Worm (Caenorhabditis elegans) whole organism, L4 larva: Measurements from ENCODE around the gene acs-1.

Experiments used
- D1046.2 ChIP-seq: fragments of 200-800 bp; sonication (Bioruptor generic); IDR thresholded peaks from 2 replicates; pipeline ENCODE4 v1.3.6; 2022; ENCODE audit warnings: missing genetic modification characterization, missing compliant biosample characterization
- F37D6.2 ChIP-seq: sonication (generic microtip); optimal IDR thresholded peaks from 2 replicates; lab custom pipeline; 2016; ENCODE audit warnings: mild to moderate bottlenecking, missing genetic modification characterization, missing compliant biosample characterization
- Y105C5A.15 ChIP-seq: fragments of 200-800 bp; sonication (Bioruptor generic); IDR thresholded peaks from 2 replicates; pipeline ENCODE4 v1.3.6; 2022; ENCODE audit warnings: missing genetic modification characterization, missing compliant biosample characterization
- ceh-20 ChIP-seq: fragments of 200-800 bp; sonication (Bioruptor generic); IDR thresholded peaks from 2 replicates; pipeline ENCODE4 v1.3.6; 2022; ENCODE audit warnings: missing genetic modification reagents, missing genetic modification characterization, missing compliant biosample characterization
- ceh-28 ChIP-seq: fragments of 150-350 bp; optimal IDR thresholded peaks from 2 replicates; lab custom pipeline; 2014; ENCODE audit warnings: missing biosample characterization, missing genetic modification reagents, missing genetic modification characterization
- ceh-82 ChIP-seq: sonication (generic microtip); optimal IDR thresholded peaks from 2 replicates; lab custom pipeline; 2017; ENCODE audit warnings: missing biosample characterization, missing genetic modification characterization
- cey-2 ChIP-seq: sonication (generic microtip); optimal IDR thresholded peaks from 3 replicates; lab custom pipeline; 2017; ENCODE audit warnings: missing genetic modification characterization, mild to moderate bottlenecking, missing compliant biosample characterization, antibody characterized with exemption, borderline replicate concordance; ENCODE audit not compliant: insufficient read depth
- daf-16 ChIP-seq, 3 experiments: sonication (generic microtip); optimal IDR thresholded peaks; 2 replicates each; lab custom pipeline; 2016 to 2017; ENCODE audit warnings: missing genetic modification characterization in 3 of 3, missing genetic modification reagents in 3 of 3, mild to moderate bottlenecking in 2 of 3, missing compliant biosample characterization in 2 of 3, missing biosample characterization in 1 of 3, moderate library complexity in 1 of 3
- dmd-6 ChIP-seq: fragments of 200-800 bp; sonication (Bioruptor generic); IDR thresholded peaks from 2 replicates; pipeline ENCODE4 v1.3.6; 2022; ENCODE audit warnings: missing genetic modification reagents, missing genetic modification characterization, missing compliant biosample characterization
- dmd-9 ChIP-seq: fragments of 200-800 bp; sonication (Bioruptor generic); IDR thresholded peaks from 2 replicates; pipeline ENCODE4 v1.3.6; 2022; ENCODE audit warnings: missing genetic modification reagents, missing genetic modification characterization, missing compliant biosample characterization
- hlh-11 ChIP-seq: fragments of 200-800 bp; sonication (Bioruptor generic); optimal IDR thresholded peaks from 2 replicates; lab custom pipeline; 2018; ENCODE audit warnings: mild to moderate bottlenecking, missing genetic modification characterization, missing compliant biosample characterization
- hlh-30 ChIP-seq: sonication (generic microtip); optimal IDR thresholded peaks from 2 replicates; lab custom pipeline; 2017; ENCODE audit warnings: antibody characterized with exemption, mild to moderate bottlenecking, missing genetic modification characterization, missing compliant biosample characterization; ENCODE audit not compliant: insufficient read depth
- lim-7 ChIP-seq: fragments of 200-800 bp; sonication (Bioruptor generic); IDR thresholded peaks from 2 replicates; pipeline ENCODE4 v1.3.6; 2022; ENCODE audit warnings: missing genetic modification characterization, missing compliant biosample characterization
- madf-5 ChIP-seq, 2 experiments: fragments of 200-800 bp; sonication (Bioruptor generic); IDR thresholded peaks; 2 replicates each; pipeline ENCODE4 v1.3.6; 2022; ENCODE audit warnings: missing compliant biosample characterization in 2 of 2, missing genetic modification characterization in 2 of 2
- nhr-11 ChIP-seq: fragments of 150-350 bp; optimal IDR thresholded peaks from 2 replicates; lab custom pipeline; 2014; ENCODE audit warnings: missing biosample characterization, missing genetic modification characterization
- nhr-28 ChIP-seq: fragments of 150-350 bp; optimal IDR thresholded peaks from 2 replicates; lab custom pipeline; 2014; ENCODE audit warnings: missing biosample characterization, missing genetic modification characterization
- nhr-48 ChIP-seq: sonication (generic microtip); optimal IDR thresholded peaks from 2 replicates; lab custom pipeline; 2016; ENCODE audit warnings: mild to moderate bottlenecking, missing genetic modification characterization, missing compliant biosample characterization
- nhr-6 ChIP-seq: fragments of 150-350 bp; optimal IDR thresholded peaks from 2 replicates; lab custom pipeline; 2014; ENCODE audit warnings: missing biosample characterization, missing genetic modification characterization
- nhr-77 ChIP-seq: fragments of 150-350 bp; optimal IDR thresholded peaks from 2 replicates; lab custom pipeline; 2014; ENCODE audit warnings: missing biosample characterization, missing genetic modification characterization
- pqm-1 ChIP-seq: sonication (generic microtip); optimal IDR thresholded peaks from 2 replicates; lab custom pipeline; 2017; ENCODE audit warnings: missing biosample characterization, missing genetic modification characterization
- snpc-4 ChIP-seq: fragments of 150-350 bp; optimal IDR thresholded peaks from 2 replicates; lab custom pipeline; 2014; ENCODE audit warnings: missing biosample characterization, missing genetic modification characterization
- tag-97 ChIP-seq: fragments of 200-800 bp; sonication (Bioruptor generic); IDR thresholded peaks from 2 replicates; pipeline ENCODE4 v1.3.6; 2022; ENCODE audit warnings: missing genetic modification characterization, missing compliant biosample characterization
- unc-62 ChIP-seq, 3 experiments: fragments of 150-350 bp in 1 of 3; sonication (generic microtip); optimal IDR thresholded peaks in 2 of 3; peaks in 1 of 3; 1 replicate in 1 of 3; 2 replicates in 2 of 3; lab custom pipeline; 2014 to 2017; ENCODE audit warnings: missing biosample characterization in 3 of 3, missing genetic modification characterization in 3 of 3, missing genetic modification reagents in 3 of 3, missing genotype in 1 of 3
- zip-2 ChIP-seq: fragments of 150-350 bp; optimal IDR thresholded peaks from 2 replicates; lab custom pipeline; 2014; ENCODE audit warnings: missing biosample characterization, missing genetic modification characterization
- ztf-11 ChIP-seq: fragments of 150-350 bp; optimal IDR thresholded peaks from 2 replicates; lab custom pipeline; 2014; ENCODE audit warnings: missing biosample characterization, missing genetic modification characterization

Gene acs-1

DNA sequence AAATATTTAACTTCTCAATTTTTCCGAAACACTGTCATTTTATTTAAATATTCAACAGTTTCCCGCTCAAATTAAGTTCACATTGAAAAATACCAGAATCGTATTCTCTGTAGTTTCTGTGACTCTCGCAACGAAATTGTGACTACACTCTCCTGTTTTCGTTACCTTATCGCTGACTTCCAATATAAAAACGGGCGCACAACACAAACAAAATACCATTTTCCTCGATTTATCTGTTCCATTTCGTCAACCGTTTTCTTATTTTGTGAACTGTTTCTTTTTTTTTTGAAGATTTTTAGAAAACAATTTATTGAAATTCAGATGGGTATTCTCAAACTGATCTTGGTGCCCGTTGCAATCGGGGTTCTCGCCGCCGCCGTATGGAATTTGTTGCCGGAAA lies 25.9 kb upstream of the acs-1 start, which contains the start of gene W01A11.1:
Gene W01A11.1 (plus strand): TSS at position 322 of the 400 bp plus-strand sequence.
- no peak for TF ChIP-seq ceh-28
- peak; percentile 97 for TF ChIP-seq nhr-28 (tag; lab: Kevin White, UChicago)
- no peak for TF ChIP-seq Y105C5A.15 (GFP tag; lab: Robert Waterston, UW)
- no peak for TF ChIP-seq daf-16 (GFP tag; optimal IDR thresholded peaks at IDR 0.05; lab: Kevin White, UChicago)
- TF ChIP-seq daf-16 (tag; optimal IDR thresholded peaks at IDR 0.05; lab: Kevin White, UChicago) = peak; percentile 71
- no peak for TF ChIP-seq cey-2 (tag; lab: Kevin White, UChicago)
- no peak for TF ChIP-seq dmd-9 (GFP tag; lab: Robert Waterston, UW)
- TF ChIP-seq nhr-77 (tag; lab: Kevin White, UChicago) = peak; percentile 96
- peak; percentile 37 for TF ChIP-seq pqm-1
- TF ChIP-seq, all 104 proteins: peak for 4

DNA sequence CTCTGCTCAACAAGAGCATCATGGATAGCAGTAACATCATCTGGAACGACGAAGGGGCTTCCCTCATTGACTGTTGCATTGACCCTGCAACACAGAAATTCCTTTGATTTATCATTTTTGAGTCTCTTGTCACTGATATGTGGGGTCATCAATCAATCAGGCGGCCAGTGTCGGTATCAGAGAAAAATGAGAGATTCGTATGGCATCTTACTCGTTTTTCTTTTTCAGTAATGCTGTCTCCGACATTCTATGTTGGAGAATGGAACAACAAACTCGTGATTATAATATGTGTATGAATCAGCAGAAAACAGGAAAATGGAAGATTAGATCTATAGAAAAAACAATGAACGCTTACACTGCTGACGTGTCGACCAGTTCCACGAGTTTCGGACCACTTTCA lies 21.6 kb upstream of the acs-1 start:
- TF ChIP-seq nhr-6 (tag; lab: Kevin White, UChicago) = no peak
- peak; percentile 30 for TF ChIP-seq hlh-11 (tag; lab: Kevin White, UChicago)
- no peak for TF ChIP-seq madf-5 (GFP tag; IDR thresholded peaks at IDR 0.05; lab: Robert Waterston, UW)
- peak; percentile 9 for TF ChIP-seq nhr-77 (tag; lab: Kevin White, UChicago)
- TF ChIP-seq dmd-6 = peak; percentile 34; the same call in 1 of the 2 replicates
- 0 out of 2 replicates have a peak, but pooled peaks have one; percentile 53 for TF ChIP-seq ceh-20 (GFP tag; lab: Robert Waterston, UW)
- TF ChIP-seq zip-2 (tag; lab: Kevin White, UChicago) = no peak
- TF ChIP-seq hlh-30 = peak; percentile 35
- TF ChIP-seq nhr-11 = no peak
- TF ChIP-seq daf-16 (GFP tag; optimal IDR thresholded peaks at IDR 0.05; lab: Kevin White, UChicago) = no peak
- TF ChIP-seq daf-16 (tag; optimal IDR thresholded peaks at IDR 0.05; lab: Kevin White, UChicago) = peak; percentile 37
- no peak for TF ChIP-seq D1046.2 (GFP tag; lab: Robert Waterston, UW)
- no peak for TF ChIP-seq lim-7 (GFP tag; lab: Robert Waterston, UW)
- TF ChIP-seq nhr-28 (tag; lab: Kevin White, UChicago) = peak; percentile 23

DNA sequence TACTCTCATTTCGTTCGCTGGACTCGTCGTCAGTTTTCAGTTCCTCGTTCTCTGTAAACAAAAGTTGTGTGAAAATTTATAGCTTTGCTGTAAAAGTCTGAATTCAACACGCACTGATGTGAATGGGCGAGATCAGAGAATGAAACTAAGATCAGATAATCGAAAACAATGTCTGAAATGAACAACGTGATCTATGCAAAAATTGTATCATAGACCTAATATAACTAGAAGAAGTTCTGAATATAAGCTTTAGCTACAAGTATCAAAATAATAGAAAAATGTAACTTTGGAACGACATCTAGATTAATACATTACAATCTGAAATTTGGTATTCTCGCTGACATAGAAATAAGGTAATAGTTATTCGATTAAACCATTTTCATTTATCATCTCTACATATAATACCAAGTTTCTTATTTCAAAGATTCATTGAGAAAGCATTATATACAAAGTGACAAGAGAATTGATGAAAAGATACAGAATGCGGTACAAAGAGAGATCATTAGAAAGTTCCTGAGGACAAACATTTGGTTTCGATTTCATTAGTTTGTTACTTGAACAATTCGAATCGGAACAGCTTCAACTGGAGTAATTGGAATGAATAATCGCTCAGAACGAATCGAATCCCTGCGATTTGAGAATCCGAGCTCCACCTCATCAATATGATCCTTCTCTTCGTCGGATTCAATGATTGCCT lies 20.5 kb upstream of the acs-1 start, which contains the start of gene moc-2:
Gene moc-2 (minus strand): TSS at position 51 of the 697 bp plus-strand sequence.
- peak in 1 of 2 experiments; percentile 76 for TF ChIP-seq unc-62 (GFP tag; optimal IDR thresholded peaks at IDR 0.05 in 1 of 2; lab: Kevin White, UChicago)
- no peak for TF ChIP-seq unc-62 (tag; optimal IDR thresholded peaks at IDR 0.05; lab: Kevin White, UChicago)
- TF ChIP-seq tag-97 (GFP tag; lab: Robert Waterston, UW) = no peak

DNA sequence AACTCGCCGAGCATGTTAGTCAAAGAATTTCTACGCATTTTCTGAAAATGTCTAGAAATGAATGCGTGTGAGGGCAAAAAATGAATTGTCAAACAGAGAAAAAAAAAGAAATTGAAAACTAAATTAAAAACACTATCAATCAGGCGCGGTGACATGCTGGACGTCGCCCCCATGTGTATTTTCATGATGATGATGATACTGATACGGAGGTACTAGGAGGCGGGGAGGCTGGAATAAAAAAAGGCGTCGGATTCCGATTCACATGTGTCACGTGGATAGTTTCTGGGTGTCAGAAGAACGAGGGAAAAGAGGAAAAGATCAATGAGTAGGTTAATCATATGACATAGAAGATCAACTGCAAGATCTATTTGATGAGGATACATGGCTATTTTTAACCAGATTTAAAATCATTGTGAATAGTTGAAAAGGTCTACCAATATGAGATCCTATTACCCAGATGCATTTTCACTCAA lies 19.4 kb upstream of the acs-1 start, which contains the start of gene W01A11.7:
Gene W01A11.7 (minus strand): TSS at position 51 of the 473 bp plus-strand sequence.
- TF ChIP-seq snpc-4 (tag; lab: Kevin White, UChicago) (no peak), F37D6.2 (tag; lab: Kevin White, UChicago) (no peak), hlh-30 (peak; percentile 70), unc-62 (GFP tag; optimal IDR thresholded peaks at IDR 0.05 in 1 of 2; lab: Kevin White, UChicago) (peak in 1 of 2 experiments; percentile 65), unc-62 (tag; optimal IDR thresholded peaks at IDR 0.05; lab: Kevin White, UChicago) (no peak), ceh-20 (GFP tag; lab: Robert Waterston, UW) (0 out of 2 replicates have a peak, but pooled peaks have one; percentile 34), ztf-11 (tag; lab: Kevin White, UChicago) (no peak), hlh-11 (tag; lab: Kevin White, UChicago) (peak; percentile 27), nhr-48 (tag; lab: Kevin White, UChicago) (peak; percentile 10)

DNA sequence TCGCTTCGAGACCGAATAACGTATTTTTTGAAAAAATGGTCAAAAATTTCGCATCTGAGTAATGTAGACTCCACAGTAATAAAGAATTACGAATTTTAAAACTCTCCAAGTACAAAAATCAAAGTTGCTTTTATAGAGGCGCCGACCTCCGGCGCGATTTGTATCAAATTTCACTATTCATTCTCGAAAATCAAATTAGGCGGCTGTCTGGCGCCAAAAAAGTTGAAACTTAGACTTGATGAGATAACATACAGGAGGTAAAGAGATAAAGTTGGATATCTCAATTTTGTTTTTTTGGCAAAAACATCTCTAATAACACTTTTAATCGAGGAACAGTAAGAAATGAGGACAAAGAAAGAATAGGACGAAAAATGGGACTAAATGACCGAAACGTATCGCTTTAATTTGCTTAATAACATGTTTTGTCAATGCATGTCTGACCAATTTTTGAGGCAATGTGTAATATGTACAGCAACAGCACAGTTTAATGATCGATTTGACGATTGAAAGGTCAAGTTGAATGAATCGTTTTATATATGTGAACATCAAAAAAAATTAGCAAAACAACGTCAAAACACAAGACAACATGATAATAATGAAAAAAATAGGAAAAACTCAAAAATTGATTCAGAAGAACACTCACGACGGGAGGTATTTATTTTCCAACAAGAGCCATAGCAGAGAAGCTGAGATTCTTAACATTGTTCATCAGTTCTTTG lies 18.4 kb upstream of the acs-1 start:
- TF ChIP-seq unc-62 (GFP tag; optimal IDR thresholded peaks at IDR 0.05 in 1 of 2; lab: Kevin White, UChicago) (peak in 1 of 2 experiments; percentile 95), unc-62 (tag; optimal IDR thresholded peaks at IDR 0.05; lab: Kevin White, UChicago) (no peak), ceh-82 (tag; lab: Kevin White, UChicago) (no peak)
